Worm (Caenorhabditis elegans) whole organism, early embryonic: ENCODE data around the gene srg-1.

Experiments
- ceh-36 ChIP-seq: sonication (generic microtip); optimal IDR thresholded peaks from 2 replicates; lab custom pipeline; 2016; ENCODE audit warnings: missing genetic modification characterization, inconsistent platforms, missing compliant biosample characterization
- ets-7 ChIP-seq: sonication (generic microtip); optimal IDR thresholded peaks from 2 replicates; lab custom pipeline; 2016; ENCODE audit warnings: missing genotype, missing genetic modification characterization, missing compliant biosample characterization
- sea-1 ChIP-seq: fragments of 200-800 bp; sonication (Bioruptor generic); conservative IDR thresholded peaks from 2 replicates; pipeline ENCODE4 v1.3.6; 2022; ENCODE audit warnings: missing genetic modification characterization, missing compliant biosample characterization

DNA sequence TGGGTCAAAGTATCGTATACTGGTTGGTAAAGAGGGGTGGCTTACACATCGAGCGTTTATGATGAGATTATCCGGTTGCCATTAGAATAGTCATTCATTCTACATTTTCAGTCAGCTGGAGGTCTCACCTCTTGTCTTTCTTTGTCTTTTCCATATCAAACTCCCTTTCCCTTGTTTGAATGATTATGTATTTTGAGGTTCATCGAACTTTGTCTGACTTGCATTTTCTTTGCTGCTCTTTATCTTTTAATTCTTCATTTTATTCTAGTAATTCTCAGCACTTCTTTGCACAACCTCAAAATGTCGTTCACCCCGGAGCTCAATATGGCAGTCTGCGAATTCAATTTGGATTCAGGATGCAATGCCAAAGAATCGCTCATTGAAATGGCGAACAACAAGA, 17.6 kb downstream of the srg-1 start, which contains the start of gene T12A2.3:
- TF ChIP-seq ets-7 (no peak), ceh-36 (no peak), sea-1 (GFP tag; lab: Robert Waterston, UW) (no peak)
